In genomic region chr3R:18244171-18245043, dm6 we compare ENCODE assay signal across 1 fruit fly cellular context.
TF ChIP-seq lines count a peak whose summit lies in the region.

No protein-coding gene starts in this region.

TF ChIP-seq in whole organism, embryonic, 481 proteins besides CTCF, POLR2A, EP300 and RAD21 (continued from another document and continues in another):
- TF ChIP-seq Bdp1 (GFP tag; optimal IDR thresholded peaks at IDR 0.05; lab: Kevin White, UChicago) (no peak), Poxn (GFP tag; IDR thresholded peaks at IDR 0.05; lab: Robert Waterston, UW) (no peak), Dad (GFP tag; optimal IDR thresholded peaks at IDR 0.05; lab: Kevin White, UChicago) (no peak), CG11723 (GFP tag; optimal IDR thresholded peaks at IDR 0.05; lab: Kevin White, UChicago) (no peak), Dll (GFP tag; IDR thresholded peaks at IDR 0.05; lab: Robert Waterston, UW; ENCODE audit: partially characterized antibody) (peak; percentile 41; the same call in 1 of the 4 replicates), tx (GFP tag; optimal IDR thresholded peaks at IDR 0.05; lab: Kevin White, UChicago) (no peak), vvl (GFP tag; IDR thresholded peaks at IDR 0.05; lab: Robert Waterston, UW) (no peak), CG9609 (GFP tag; optimal IDR thresholded peaks at IDR 0.05; lab: Kevin White, UChicago) (no peak), CG2678 (tag; optimal IDR thresholded peaks at IDR 0.05; lab: Kevin White, UChicago) (peak; percentile 16), CG8089 (GFP tag; optimal IDR thresholded peaks at IDR 0.05; lab: Kevin White, UChicago) (no peak), CG8281 (tag; optimal IDR thresholded peaks at IDR 0.05; lab: Kevin White, UChicago) (peak; percentile 88), dm (GFP tag; optimal IDR thresholded peaks at IDR 0.05; lab: Kevin White, UChicago) (no peak), crp (GFP tag; optimal IDR thresholded peaks at IDR 0.05; lab: Kevin White, UChicago) (no peak), Lpt (GFP tag; optimal IDR thresholded peaks at IDR 0.05; lab: Kevin White, UChicago) (no peak), CG8478 (optimal IDR thresholded peaks at IDR 0.05; lab: Kevin White, UChicago) (peak; percentile 95), h (optimal IDR thresholded peaks at IDR 0.05; lab: Kevin White, UChicago) (no peak), Max (GFP tag; optimal IDR thresholded peaks at IDR 0.05; lab: Kevin White, UChicago) (no peak), CG6765 (GFP tag; optimal IDR thresholded peaks at IDR 0.05; lab: Kevin White, UChicago) (no peak), dmrt99B (tag; optimal IDR thresholded peaks at IDR 0.05; lab: Kevin White, UChicago) (peak; percentile 14), Antp (GFP tag; optimal IDR thresholded peaks at IDR 0.05; lab: Kevin White, UChicago) (no peak), CG13287 (GFP tag; IDR thresholded peaks at IDR 0.05; lab: Robert Waterston, UW; ENCODE audit: partially characterized antibody) (0 out of 2 replicates have a peak, but pooled peaks have one; percentile 29), Lhr (GFP tag; optimal IDR thresholded peaks at IDR 0.05; lab: Kevin White, UChicago) (no peak), zfh1 (GFP tag; IDR thresholded peaks at IDR 0.05; lab: Robert Waterston, UW) (0 out of 3 replicates have a peak, but pooled peaks have one; percentile 41), zf30C (GFP tag; optimal IDR thresholded peaks at IDR 0.05; lab: Kevin White, UChicago) (no peak), Hr39 (optimal IDR thresholded peaks at IDR 0.05; lab: Kevin White, UChicago) (no peak), knrl (GFP tag; IDR thresholded peaks at IDR 0.05; lab: Robert Waterston, UW; ENCODE audit: partially characterized antibody) (no peak), kay (GFP tag; optimal IDR thresholded peaks at IDR 0.05; lab: Kevin White, UChicago) (peak; percentile 55), CG15514 (GFP tag; optimal IDR thresholded peaks at IDR 0.05; lab: Kevin White, UChicago) (no peak), CG10543 (GFP tag; optimal IDR thresholded peaks at IDR 0.05; lab: Kevin White, UChicago) (peak; percentile 88), sens (GFP tag; lab: Kevin White, UChicago) (peak; percentile 72), CG12236 (GFP tag; optimal IDR thresholded peaks at IDR 0.05; lab: Kevin White, UChicago) (no peak), pzg (GFP tag; optimal IDR thresholded peaks at IDR 0.05; lab: Kevin White, UChicago) (peak; percentile 8), Dref (GFP tag; IDR thresholded peaks at IDR 0.05; lab: Robert Waterston, UW) (0 out of 2 replicates have a peak, but pooled peaks have one; percentile 13), CG9437 (GFP tag; optimal IDR thresholded peaks at IDR 0.05; lab: Kevin White, UChicago) (peak; percentile 22), CrebB (tag; optimal IDR thresholded peaks at IDR 0.05; lab: Kevin White, UChicago) (no peak), org-1 (GFP tag; optimal IDR thresholded peaks at IDR 0.05; lab: Kevin White, UChicago) (peak; percentile 3), nom (GFP tag; optimal IDR thresholded peaks at IDR 0.05; lab: Kevin White, UChicago) (peak; percentile 61), CG9215 (GFP tag; IDR thresholded peaks at IDR 0.05; lab: Robert Waterston, UW) (no peak), zfh2 (GFP tag; optimal IDR thresholded peaks at IDR 0.05; lab: Kevin White, UChicago) (no peak), pfk (GFP tag; optimal IDR thresholded peaks at IDR 0.05; lab: Kevin White, UChicago) (no peak), Abd-B (GFP tag; optimal IDR thresholded peaks at IDR 0.05; lab: Kevin White, UChicago) (no peak), CG34376 (GFP tag; optimal IDR thresholded peaks at IDR 0.05; lab: Kevin White, UChicago) (peak; percentile 51), Drgx (GFP tag; IDR thresholded peaks at IDR 0.05; lab: Robert Waterston, UW) (no peak; the same call in 1 of the 2 replicates), CG16863 (GFP tag; optimal IDR thresholded peaks at IDR 0.05; lab: Kevin White, UChicago) (no peak), Spps (tag; optimal IDR thresholded peaks at IDR 0.05; lab: Kevin White, UChicago) (no peak), Hand (GFP tag; optimal IDR thresholded peaks at IDR 0.05; lab: Kevin White, UChicago) (peak; percentile 18), vnd (GFP tag; IDR thresholded peaks at IDR 0.05; lab: Robert Waterston, UW; ENCODE audit: partially characterized antibody) (no peak), CG6175 (GFP tag; IDR thresholded peaks at IDR 0.05; lab: Robert Waterston, UW) (peak; percentile 95), CG12219 (GFP tag; optimal IDR thresholded peaks at IDR 0.05; lab: Kevin White, UChicago) (no peak), CG8388 (GFP tag; optimal IDR thresholded peaks at IDR 0.05; lab: Kevin White, UChicago) (peak; percentile 99), CG8290 (GFP tag; optimal IDR thresholded peaks at IDR 0.05; lab: Kevin White, UChicago) (no peak), CG8290 (tag; optimal IDR thresholded peaks at IDR 0.05; lab: Kevin White, UChicago) (peak; percentile 10 to 69), Scr (GFP tag; IDR thresholded peaks at IDR 0.05; lab: Robert Waterston, UW; ENCODE audit: partially characterized antibody) (0 out of 2 replicates have a peak, but pooled peaks have one; percentile 6), caup (GFP tag; optimal IDR thresholded peaks at IDR 0.05; lab: Kevin White, UChicago; ENCODE audit: severe bottlenecking) (no peak), pum (GFP tag; optimal IDR thresholded peaks at IDR 0.05; lab: Kevin White, UChicago) (no peak), psq (GFP tag; optimal IDR thresholded peaks at IDR 0.05; lab: Kevin White, UChicago) (no peak), NfI (GFP tag; optimal IDR thresholded peaks at IDR 0.05; lab: Kevin White, UChicago) (peak; percentile 6), br (optimal IDR thresholded peaks at IDR 0.05; lab: Kevin White, UChicago) (no peak), CG5953 (GFP tag; IDR thresholded peaks at IDR 0.05; lab: Robert Waterston, UW) (0 out of 2 replicates have a peak, but pooled peaks have one; percentile 5), CG10565 (GFP tag; optimal IDR thresholded peaks at IDR 0.05; lab: Kevin White, UChicago) (no peak), CG1602 (GFP tag; optimal IDR thresholded peaks at IDR 0.05; lab: Kevin White, UChicago) (no peak), CG14441 (GFP tag; IDR thresholded peaks at IDR 0.05; lab: Robert Waterston, UW) (no peak), Ptx1 (GFP tag; IDR thresholded peaks at IDR 0.05; lab: Robert Waterston, UW) (peak; percentile 29; the same call in 1 of the 2 replicates), CG10267 (tag; optimal IDR thresholded peaks at IDR 0.05; lab: Kevin White, UChicago) (no peak), CG15269 (tag; optimal IDR thresholded peaks at IDR 0.05; lab: Kevin White, UChicago) (peak; percentile 29), croc (GFP tag; conservative IDR thresholded peaks at IDR 0.05; lab: Robert Waterston, UW) (no peak), HLHmδ (GFP tag; optimal IDR thresholded peaks at IDR 0.05; lab: Kevin White, UChicago) (no peak), CG9817 (tag; optimal IDR thresholded peaks at IDR 0.05; lab: Kevin White, UChicago) (no peak), E2f1 (GFP tag; IDR thresholded peaks at IDR 0.05; lab: Robert Waterston, UW) (peak; percentile 36; the same call in 1 of the 2 replicates), CG11093 (GFP tag; IDR thresholded peaks at IDR 0.05; lab: Robert Waterston, UW) (no peak), chif (GFP tag; optimal IDR thresholded peaks at IDR 0.05; lab: Kevin White, UChicago) (no peak), CG11456 (GFP tag; IDR thresholded peaks at IDR 0.05; lab: Robert Waterston, UW) (0 out of 3 replicates have a peak, but pooled peaks have one; percentile 42), slp2 (GFP tag; optimal IDR thresholded peaks at IDR 0.05; lab: Kevin White, UChicago) (no peak), Side (GFP tag; optimal IDR thresholded peaks at IDR 0.05; lab: Kevin White, UChicago) (no peak), CG31365 (tag; optimal IDR thresholded peaks at IDR 0.05; lab: Kevin White, UChicago) (no peak), cad (GFP tag; optimal IDR thresholded peaks at IDR 0.05; lab: Kevin White, UChicago) (no peak), CG15073 (GFP tag; optimal IDR thresholded peaks at IDR 0.05; lab: Kevin White, UChicago) (no peak), CG4404 (GFP tag; IDR thresholded peaks at IDR 0.05; lab: Robert Waterston, UW) (no peak), CG3847 (GFP tag; IDR thresholded peaks at IDR 0.05; lab: Robert Waterston, UW) (peak; percentile 21; the same call in 1 of the 2 replicates), E2f2 (GFP tag; IDR thresholded peaks at IDR 0.05; lab: Robert Waterston, UW) (no peak), Gsc (GFP tag; IDR thresholded peaks at IDR 0.05; lab: Robert Waterston, UW) (no peak), ase (GFP tag; IDR thresholded peaks at IDR 0.05; lab: Robert Waterston, UW) (no peak), CG7372 (GFP tag; IDR thresholded peaks at IDR 0.05; lab: Robert Waterston, UW) (no peak), CG42726 (GFP tag; IDR thresholded peaks at IDR 0.05; lab: Robert Waterston, UW; ENCODE audit: partially characterized antibody) (peak; percentile 53; the same call in 1 of the 2 replicates), disco-r (GFP tag; optimal IDR thresholded peaks at IDR 0.05; lab: Kevin White, UChicago) (no peak), Nf-YB (GFP tag; optimal IDR thresholded peaks at IDR 0.05; lab: Kevin White, UChicago) (peak; percentile 40), grn (GFP tag; optimal IDR thresholded peaks at IDR 0.05; lab: Kevin White, UChicago) (no peak), CG4360 (GFP tag; IDR thresholded peaks at IDR 0.05; lab: Robert Waterston, UW) (peak; percentile 25; the same call in 1 of the 2 replicates), kni (GFP tag; optimal IDR thresholded peaks at IDR 0.05; lab: Kevin White, UChicago) (no peak), CG43689 (GFP tag; IDR thresholded peaks at IDR 0.05; lab: Robert Waterston, UW) (no peak), hth (optimal IDR thresholded peaks at IDR 0.05; lab: Kevin White, UChicago) (no peak), CG2120 (GFP tag; optimal IDR thresholded peaks at IDR 0.05; lab: Kevin White, UChicago) (peak; percentile 37), oc (tag; optimal IDR thresholded peaks at IDR 0.05; lab: Kevin White, UChicago) (no peak), CG12659 (GFP tag; optimal IDR thresholded peaks at IDR 0.05; lab: Kevin White, UChicago) (peak; percentile 17), CG10366 (GFP tag; IDR thresholded peaks at IDR 0.05; lab: Robert Waterston, UW) (no peak), D19B (GFP tag; optimal IDR thresholded peaks at IDR 0.05; lab: Kevin White, UChicago) (no peak), GATAe (GFP tag; conservative IDR thresholded peaks at IDR 0.05; lab: Robert Waterston, UW) (no peak), hkb (optimal IDR thresholded peaks at IDR 0.05; lab: Kevin White, UChicago) (no peak), hkb (GFP tag; IDR thresholded peaks at IDR 0.05; lab: Robert Waterston, UW) (no peak), crol (GFP tag; IDR thresholded peaks at IDR 0.05; lab: Robert Waterston, UW) (peak; percentile 100), CG6272 (GFP tag; IDR thresholded peaks at IDR 0.05; lab: Robert Waterston, UW) (no peak), CG31388 (GFP tag; optimal IDR thresholded peaks at IDR 0.05; lab: Kevin White, UChicago) (no peak), Dbx (GFP tag; IDR thresholded peaks at IDR 0.05; lab: Robert Waterston, UW) (peak; percentile 25; the same call in 1 of the 3 replicates), CG18262 (tag; optimal IDR thresholded peaks at IDR 0.05; lab: Kevin White, UChicago) (no peak), lab (GFP tag; optimal IDR thresholded peaks at IDR 0.05; lab: Kevin White, UChicago) (peak; percentile 8), odd (GFP tag; optimal IDR thresholded peaks at IDR 0.05; lab: Kevin White, UChicago) (no peak), CG13894 (tag; optimal IDR thresholded peaks at IDR 0.05; lab: Kevin White, UChicago) (no peak), Myb (GFP tag; optimal IDR thresholded peaks at IDR 0.05; lab: Kevin White, UChicago) (no peak), MESR4 (GFP tag; optimal IDR thresholded peaks at IDR 0.05; lab: Kevin White, UChicago) (no peak), CG7963 (GFP tag; IDR thresholded peaks at IDR 0.05; lab: Robert Waterston, UW; ENCODE audit: partially characterized antibody) (no peak), CG10321 (GFP tag; IDR thresholded peaks at IDR 0.05; lab: Robert Waterston, UW) (peak; percentile 93), ranshi (GFP tag; IDR thresholded peaks at IDR 0.05; lab: Robert Waterston, UW) (no peak), H15 (GFP tag; IDR thresholded peaks at IDR 0.05; lab: Robert Waterston, UW) (no peak), Taf1 (GFP tag; IDR thresholded peaks at IDR 0.05; lab: Robert Waterston, UW) (peak; percentile 23; the same call in 1 of the 2 replicates), Mad (GFP tag; optimal IDR thresholded peaks at IDR 0.05; lab: Kevin White, UChicago) (no peak), Nf-YC (tag; optimal IDR thresholded peaks at IDR 0.05; lab: Kevin White, UChicago) (peak; percentile 74), CG13424 (tag; optimal IDR thresholded peaks at IDR 0.05; lab: Kevin White, UChicago) (no peak), CG3995 (GFP tag; optimal IDR thresholded peaks at IDR 0.05; lab: Kevin White, UChicago) (no peak), MTF-1 (GFP tag; optimal IDR thresholded peaks at IDR 0.05; lab: Kevin White, UChicago; ENCODE audit: borderline replicate concordance) (no peak), CG12104 (GFP tag; optimal IDR thresholded peaks at IDR 0.05; lab: Kevin White, UChicago) (no peak), cato (GFP tag; optimal IDR thresholded peaks at IDR 0.05; lab: Kevin White, UChicago; ENCODE audit: borderline replicate concordance) (no peak), HLH4C (GFP tag; IDR thresholded peaks at IDR 0.05; lab: Robert Waterston, UW; ENCODE audit: partially characterized antibody) (no peak), corto (GFP tag; optimal IDR thresholded peaks at IDR 0.05; lab: Kevin White, UChicago) (peak; percentile 48), Six4 (GFP tag; optimal IDR thresholded peaks at IDR 0.05; lab: Kevin White, UChicago) (no peak), Bteb2 (GFP tag; optimal IDR thresholded peaks at IDR 0.05; lab: Kevin White, UChicago) (no peak), gce (GFP tag; IDR thresholded peaks at IDR 0.05; lab: Robert Waterston, UW) (no peak), CG30403 (GFP tag; optimal IDR thresholded peaks at IDR 0.05; lab: Kevin White, UChicago) (no peak), scrt (GFP tag; optimal IDR thresholded peaks at IDR 0.05; lab: Kevin White, UChicago) (peak; percentile 18), CG3163 (GFP tag; optimal IDR thresholded peaks at IDR 0.05; lab: Kevin White, UChicago) (peak; percentile 40), Sox102F (GFP tag; optimal IDR thresholded peaks at IDR 0.05; lab: Kevin White, UChicago) (no peak), dati (GFP tag; IDR thresholded peaks at IDR 0.05; lab: Robert Waterston, UW) (no peak), pb (GFP tag; optimal IDR thresholded peaks at IDR 0.05; lab: Kevin White, UChicago) (no peak), Elba2 (GFP tag; optimal IDR thresholded peaks at IDR 0.05; lab: Kevin White, UChicago) (no peak), CG7357 (GFP tag; IDR thresholded peaks at IDR 0.05; lab: Robert Waterston, UW) (no peak)
